Fruit fly (Drosophila melanogaster) whole organism, embryonic: ENCODE data around the gene SdhC.

ENCODE experiments used
- Aef1 ChIP-seq: fragments of 200-800 bp; sonication (Bioruptor generic); IDR thresholded peaks from 3 replicates; pipeline ENCODE4 v1.3.6; 2022; ENCODE audit warnings: missing biosample characterization, missing genetic modification characterization
- Bgb ChIP-seq: fragments of 200-800 bp; sonication (Bioruptor generic); IDR thresholded peaks from 2 replicates; pipeline ENCODE4 v1.3.6; 2022; ENCODE audit warnings: missing biosample characterization, missing genetic modification characterization; ENCODE audit not compliant: partially characterized antibody
- BtbVII ChIP-seq: fragments of 200-800 bp; sonication (Bioruptor generic); optimal IDR thresholded peaks from 3 replicates; lab custom pipeline; 2017; ENCODE audit warnings: missing biosample characterization, mild to moderate bottlenecking, missing genetic modification characterization
- CG12942 ChIP-seq: fragments of 200-800 bp; sonication (Bioruptor generic); optimal IDR thresholded peaks from 3 replicates; lab custom pipeline; 2016; ENCODE audit warnings: missing biosample characterization, missing genetic modification characterization
- CG13123 ChIP-seq: fragments of 200-800 bp; sonication (Bioruptor generic); optimal IDR thresholded peaks from 2 replicates; lab custom pipeline; 2016; ENCODE audit warnings: missing biosample characterization, missing genetic modification characterization
- CG13424 ChIP-seq: fragments of 200-800 bp; sonication (Bioruptor generic); optimal IDR thresholded peaks from 2 replicates; lab custom pipeline; 2019; ENCODE audit warnings: missing biosample characterization, mild to moderate bottlenecking, missing genetic modification characterization, moderate library complexity
- CG13624 ChIP-seq: fragments of 200-800 bp; sonication (Bioruptor generic); optimal IDR thresholded peaks from 2 replicates; lab custom pipeline; 2016; ENCODE audit warnings: missing biosample characterization, missing genetic modification characterization
- CG14965 ChIP-seq: fragments of 200-800 bp; sonication (Bioruptor generic); optimal IDR thresholded peaks from 2 replicates; lab custom pipeline; 2016; ENCODE audit warnings: missing biosample characterization, missing genetic modification characterization, borderline replicate concordance
- CG2202 ChIP-seq: fragments of 200-800 bp; sonication (Bioruptor generic); optimal IDR thresholded peaks from 2 replicates; lab custom pipeline; 2018; ENCODE audit warnings: missing biosample characterization, mild to moderate bottlenecking, missing genetic modification characterization
- CG3163 ChIP-seq: fragments of 200-800 bp; sonication (Bioruptor generic); optimal IDR thresholded peaks from 3 replicates; lab custom pipeline; 2016; ENCODE audit warnings: missing biosample characterization, missing genetic modification characterization
- CG34376 ChIP-seq: fragments of 200-800 bp; sonication (Bioruptor generic); optimal IDR thresholded peaks from 2 replicates; lab custom pipeline; 2018; ENCODE audit warnings: missing biosample characterization, mild to moderate bottlenecking, missing genetic modification characterization
- CG4360 ChIP-seq: fragments of 200-800 bp; sonication (Bioruptor generic); IDR thresholded peaks from 2 replicates; pipeline ENCODE4 v1.3.6; 2022; ENCODE audit warnings: missing biosample characterization, missing genetic modification characterization
- CG4730 ChIP-seq: fragments of 200-800 bp; sonication (Bioruptor generic); IDR thresholded peaks from 2 replicates; pipeline ENCODE4 v1.3.6; 2022; ENCODE audit warnings: missing biosample characterization, missing genetic modification characterization
- CG4854 ChIP-seq: fragments of 200-800 bp; sonication (Bioruptor generic); optimal IDR thresholded peaks from 2 replicates; lab custom pipeline; 2016; ENCODE audit warnings: missing biosample characterization, missing genetic modification characterization, inconsistent platforms
- CG6272 ChIP-seq: fragments of 200-800 bp; sonication (Bioruptor generic); IDR thresholded peaks from 2 replicates; pipeline ENCODE4 v1.3.6; 2022; ENCODE audit warnings: missing biosample characterization, missing genetic modification characterization
- CG7745 ChIP-seq: fragments of 200-800 bp; sonication (Bioruptor generic); optimal IDR thresholded peaks from 2 replicates; lab custom pipeline; 2018; ENCODE audit warnings: missing biosample characterization, mild to moderate bottlenecking, missing genetic modification characterization, moderate library complexity
- CG8924 ChIP-seq: fragments of 200-800 bp; optimal IDR thresholded peaks from 3 replicates; lab custom pipeline; 2019; ENCODE audit warnings: missing biosample characterization, mild to moderate bottlenecking, missing genetic modification characterization, moderate library complexity
- CG9932 ChIP-seq: fragments of 200-800 bp; sonication (Bioruptor generic); IDR thresholded peaks from 2 replicates; pipeline ENCODE4 v1.3.6; 2022; ENCODE audit warnings: missing biosample characterization, missing genetic modification characterization
- Dek ChIP-seq: fragments of 200-800 bp; sonication (Bioruptor generic); optimal IDR thresholded peaks from 3 replicates; lab custom pipeline; 2019; ENCODE audit warnings: missing biosample characterization, mild to moderate bottlenecking, missing genetic modification characterization, moderate library complexity
- Dp ChIP-seq: fragments of 200-800 bp; sonication (Bioruptor generic); optimal IDR thresholded peaks from 2 replicates; lab custom pipeline; 2018; ENCODE audit warnings: missing biosample characterization, mild to moderate bottlenecking, missing genetic modification characterization, moderate library complexity
- Ets65A ChIP-seq: fragments of 200-800 bp; sonication (Bioruptor generic); peaks from one replicate; lab custom pipeline; 2016; ENCODE audit warnings: missing biosample characterization, missing genetic modification characterization
- Ets97D ChIP-seq: fragments of 200-800 bp; sonication (Bioruptor generic); optimal IDR thresholded peaks from 3 replicates; lab custom pipeline; 2016; ENCODE audit warnings: missing biosample characterization, missing genetic modification characterization
- HLHmδ ChIP-seq: fragments of 200-800 bp; sonication (Bioruptor generic); optimal IDR thresholded peaks from 2 replicates; lab custom pipeline; 2018; ENCODE audit warnings: missing biosample characterization, mild to moderate bottlenecking, missing genetic modification characterization, moderate library complexity
- Hand ChIP-seq: fragments of 200-800 bp; sonication (Bioruptor generic); optimal IDR thresholded peaks from 2 replicates; lab custom pipeline; 2017; ENCODE audit warnings: mild to moderate bottlenecking, missing biosample characterization, missing genetic modification reagents, missing genetic modification characterization
- Lpt ChIP-seq: fragments of >200 bp; optimal IDR thresholded peaks from 2 replicates; lab custom pipeline; 2018; ENCODE audit warnings: missing biosample characterization, missing genetic modification characterization
- Oli ChIP-seq: fragments of 200-800 bp; sonication (Bioruptor generic); optimal IDR thresholded peaks from 2 replicates; lab custom pipeline; 2018; ENCODE audit warnings: missing biosample characterization, mild to moderate bottlenecking, missing genetic modification characterization, moderate library complexity
- Ptx1 ChIP-seq: fragments of 200-800 bp; sonication (Bioruptor generic); IDR thresholded peaks from 2 replicates; pipeline ENCODE4 v1.3.6; 2022; ENCODE audit warnings: missing biosample characterization, missing genetic modification characterization
- Stat92E ChIP-seq, 3 experiments: fragments of >200 bp in 2 of 3; fragments of 200-800 bp in 1 of 3; sonication (Bioruptor generic) in 1 of 3; optimal IDR thresholded peaks; 2 replicates each; lab custom pipeline; 2017 to 2019; ENCODE audit warnings: missing biosample characterization in 3 of 3, missing genetic modification characterization in 3 of 3, mild to moderate bottlenecking in 1 of 3, moderate library complexity in 1 of 3
- abd-A ChIP-seq: fragments of 200-800 bp; sonication (Bioruptor generic); optimal IDR thresholded peaks from 3 replicates; lab custom pipeline; 2019; ENCODE audit warnings: missing biosample characterization, mild to moderate bottlenecking, missing genetic modification characterization, moderate library complexity
- bab2 ChIP-seq: fragments of 200-800 bp; sonication (Bioruptor generic); optimal IDR thresholded peaks from 2 replicates; lab custom pipeline; 2016; ENCODE audit warnings: missing biosample characterization, missing genetic modification characterization
- bigmax ChIP-seq: fragments of 200-800 bp; sonication (Bioruptor generic); optimal IDR thresholded peaks from 2 replicates; lab custom pipeline; 2018; ENCODE audit warnings: missing biosample characterization, mild to moderate bottlenecking, missing genetic modification characterization
- cg ChIP-seq: fragments of 200-800 bp; sonication (Bioruptor generic); optimal IDR thresholded peaks from 3 replicates; lab custom pipeline; 2019; ENCODE audit warnings: missing biosample characterization, mild to moderate bottlenecking, missing genetic modification characterization, moderate library complexity
- chif ChIP-seq, 2 experiments: fragments of 200-800 bp; sonication (Bioruptor generic); optimal IDR thresholded peaks; 3 replicates each; lab custom pipeline; 2016; ENCODE audit warnings: missing biosample characterization in 2 of 2, missing genetic modification characterization in 2 of 2
- ci ChIP-seq: fragments of 200-800 bp; sonication (Bioruptor generic); IDR thresholded peaks from 3 replicates; pipeline ENCODE4 v1.3.6; 2022; ENCODE audit warnings: missing biosample characterization, missing genetic modification characterization
- crc ChIP-seq: fragments of 200-800 bp; sonication (Bioruptor generic); optimal IDR thresholded peaks from 2 replicates; lab custom pipeline; 2016; ENCODE audit warnings: missing biosample characterization, missing genetic modification characterization
- dati ChIP-seq: fragments of 200-800 bp; sonication (Bioruptor generic); IDR thresholded peaks from 2 replicates; pipeline ENCODE4 v1.3.6; 2022; ENCODE audit warnings: missing biosample characterization, missing genetic modification characterization
- grn ChIP-seq: fragments of 200-800 bp; sonication (Bioruptor generic); optimal IDR thresholded peaks from 3 replicates; lab custom pipeline; 2017; ENCODE audit warnings: missing biosample characterization, missing genetic modification characterization
- gro ChIP-seq: fragments of 200-800 bp; sonication (Bioruptor generic); optimal IDR thresholded peaks from 2 replicates; lab custom pipeline; 2016; ENCODE audit warnings: missing biosample characterization, missing genetic modification characterization
- kay ChIP-seq: fragments of 200-800 bp; sonication (Bioruptor generic); optimal IDR thresholded peaks from 2 replicates; lab custom pipeline; 2016; ENCODE audit warnings: missing biosample characterization, missing genetic modification characterization
- luna ChIP-seq: fragments of 200-800 bp; sonication (Bioruptor generic); optimal IDR thresholded peaks from 2 replicates; lab custom pipeline; 2016; ENCODE audit warnings: missing biosample characterization, missing genetic modification characterization
- mam ChIP-seq: fragments of 200-800 bp; sonication (Bioruptor generic); optimal IDR thresholded peaks from 3 replicates; lab custom pipeline; 2016; ENCODE audit warnings: missing biosample characterization, missing genetic modification characterization
- pzg ChIP-seq: fragments of 200-800 bp; sonication (Bioruptor generic); optimal IDR thresholded peaks from 3 replicates; lab custom pipeline; 2018; ENCODE audit warnings: missing biosample characterization, mild to moderate bottlenecking, missing genetic modification characterization, moderate library complexity
- salm ChIP-seq: fragments of 200-800 bp; sonication (Bioruptor generic); optimal IDR thresholded peaks from 2 replicates; lab custom pipeline; 2018; ENCODE audit warnings: missing biosample characterization, mild to moderate bottlenecking, missing genetic modification characterization
- scrt ChIP-seq: fragments of 200-800 bp; sonication (Bioruptor generic); optimal IDR thresholded peaks from 2 replicates; lab custom pipeline; 2018; ENCODE audit warnings: missing biosample characterization, mild to moderate bottlenecking, missing genetic modification characterization, moderate library complexity
- sisA ChIP-seq: fragments of 200-800 bp; sonication (Bioruptor generic); IDR thresholded peaks from 2 replicates; pipeline ENCODE4 v1.3.6; 2022; ENCODE audit warnings: missing biosample characterization, missing genetic modification characterization
- stwl ChIP-seq: fragments of 200-800 bp; sonication (Bioruptor generic); optimal IDR thresholded peaks from 3 replicates; lab custom pipeline; 2018; ENCODE audit warnings: missing biosample characterization, mild to moderate bottlenecking, missing genetic modification characterization, moderate library complexity
- wor ChIP-seq: fragments of 200-800 bp; sonication (Bioruptor generic); IDR thresholded peaks from 2 replicates; pipeline ENCODE4 v1.3.6; 2022; ENCODE audit warnings: missing biosample characterization, missing genetic modification characterization
- zen2 ChIP-seq: fragments of 200-800 bp; sonication (Bioruptor generic); IDR thresholded peaks from 3 replicates; pipeline ENCODE4 v1.3.6; 2022; ENCODE audit warnings: missing biosample characterization, missing genetic modification characterization; ENCODE audit not compliant: partially characterized antibody
- zfh1 ChIP-seq: fragments of 200-800 bp; sonication (Bioruptor generic); IDR thresholded peaks from 3 replicates; pipeline ENCODE4 v1.3.6; 2022; ENCODE audit warnings: missing biosample characterization, missing genetic modification characterization

The SdhC gene

DNA sequence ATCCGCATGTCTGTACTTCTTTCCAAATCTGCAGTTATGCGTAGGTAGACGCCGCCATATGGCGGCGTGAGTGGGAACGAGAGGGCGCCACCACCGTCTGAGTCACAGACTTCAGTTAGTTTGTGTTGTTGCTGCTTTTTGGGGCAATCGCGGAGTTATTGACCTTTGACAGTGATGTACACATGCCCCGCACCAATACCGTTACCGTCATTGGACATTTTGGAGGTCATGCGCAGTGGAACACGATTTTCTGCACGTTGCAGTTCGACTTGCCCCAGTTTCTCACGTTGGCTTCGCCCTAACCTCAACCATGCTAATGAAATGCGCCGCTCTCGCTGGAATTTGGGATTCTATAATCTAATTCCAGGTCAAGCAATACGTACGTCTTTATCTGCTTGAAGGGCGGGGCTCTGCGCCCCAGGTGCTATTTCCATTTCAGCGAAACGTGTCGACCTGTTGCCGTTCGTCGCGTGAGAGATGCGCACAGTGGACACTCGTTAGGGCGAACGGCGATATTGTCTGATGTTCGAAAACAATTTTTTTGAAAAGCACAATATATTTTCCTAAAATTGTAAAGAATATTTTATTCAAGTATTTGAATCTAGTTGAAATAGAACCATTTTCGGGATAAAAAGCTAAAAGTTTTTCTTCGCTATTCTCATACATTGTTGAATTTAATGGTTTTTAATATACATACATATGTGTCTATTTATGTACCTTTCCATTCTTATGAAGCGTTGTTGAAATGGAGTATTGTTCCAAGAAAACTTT, 1.8 kb upstream of the SdhC start (continued):
- TF ChIP-seq chif (GFP tag; optimal IDR thresholded peaks at IDR 0.05; lab: Kevin White, UChicago): peak; percentile 55 to 66
- TF ChIP-seq zen2: no peak
- TF ChIP-seq stwl: no peak
- TF ChIP-seq scrt (GFP tag; lab: Kevin White, UChicago): peak; percentile 99
- peak; percentile 30 for TF ChIP-seq Ets97D (GFP tag; lab: Kevin White, UChicago)
- peak; percentile 20 for TF ChIP-seq pzg (GFP tag; lab: Kevin White, UChicago)
- TF ChIP-seq Lpt: no peak
- TF ChIP-seq zfh1: peak; percentile 82
- TF ChIP-seq HLHmδ (GFP tag; lab: Kevin White, UChicago): no peak
- peak; percentile 67 for TF ChIP-seq CG4854 (GFP tag; lab: Kevin White, UChicago)
- no peak for TF ChIP-seq Hand (GFP tag; lab: Kevin White, UChicago)
- TF ChIP-seq gro (GFP tag; lab: Kevin White, UChicago): peak; percentile 70
- TF ChIP-seq CG2202: no peak
- peak; percentile 82 for TF ChIP-seq abd-A (tag; lab: Kevin White, UChicago)
- peak; percentile 81 for TF ChIP-seq sisA (GFP tag; lab: Robert Waterston, UW)
- peak; percentile 79 for TF ChIP-seq CG13624 (GFP tag; lab: Kevin White, UChicago)
- peak; percentile 61 for TF ChIP-seq CG12942 (GFP tag; lab: Kevin White, UChicago)
- TF ChIP-seq dati (GFP tag; lab: Robert Waterston, UW): no peak
- TF ChIP-seq CG4730 (GFP tag; lab: Robert Waterston, UW): peak; percentile 56; the same call in 1 of the 2 replicates
- peak; percentile 54; the same call in 1 of the 2 replicates for TF ChIP-seq CG6272
- peak; percentile 87 for TF ChIP-seq mam
- peak; percentile 81 for TF ChIP-seq Ptx1
- no peak for TF ChIP-seq CG7745 (tag; lab: Kevin White, UChicago)
- no peak for TF ChIP-seq Dp (GFP tag; lab: Kevin White, UChicago)
- peak; percentile 46 for TF ChIP-seq CG8924 (tag; lab: Kevin White, UChicago)
- TF ChIP-seq wor (GFP tag; lab: Robert Waterston, UW): peak; percentile 30; the same call in 1 of the 2 replicates
- peak; percentile 23 for TF ChIP-seq cg
- TF ChIP-seq CG34376 (GFP tag; lab: Kevin White, UChicago): peak; percentile 76
- TF ChIP-seq bigmax (GFP tag; lab: Kevin White, UChicago): peak; percentile 99
- TF ChIP-seq CG13123: no peak
- peak; percentile 66; the same call in 2 of the 3 replicates for TF ChIP-seq Aef1 (GFP tag; lab: Robert Waterston, UW)
- peak; percentile 63 for TF ChIP-seq CG13424 (tag; lab: Kevin White, UChicago)
- no peak for TF ChIP-seq Bgb (GFP tag; lab: Robert Waterston, UW)
- peak; percentile 34 for TF ChIP-seq CG3163 (GFP tag; lab: Kevin White, UChicago)
- peak; percentile 64 for TF ChIP-seq Dek (tag; lab: Kevin White, UChicago)
- TF ChIP-seq CG4360 (GFP tag; lab: Robert Waterston, UW): peak; percentile 73
- TF ChIP-seq kay (GFP tag; lab: Kevin White, UChicago): peak; percentile 84
- TF ChIP-seq BtbVII (GFP tag; lab: Kevin White, UChicago): peak; percentile 25
- TF ChIP-seq Ets65A: peak; percentile 98
- peak; percentile 87 for TF ChIP-seq CG9932
- peak; percentile 41 for TF ChIP-seq crc (GFP tag; lab: Kevin White, UChicago)
- peak; percentile 42 for TF ChIP-seq luna (GFP tag; lab: Kevin White, UChicago)
- no peak for TF ChIP-seq CG14965 (GFP tag; lab: Kevin White, UChicago)
- no peak for TF ChIP-seq Stat92E (GFP tag; optimal IDR thresholded peaks at IDR 0.05; lab: Kevin White, UChicago)
- TF ChIP-seq ci (GFP tag; lab: Robert Waterston, UW): peak; percentile 65
- TF ChIP-seq bab2 (GFP tag; lab: Kevin White, UChicago): peak; percentile 68
- TF ChIP-seq salm (tag; lab: Kevin White, UChicago): no peak
- no peak for TF ChIP-seq grn (GFP tag; lab: Kevin White, UChicago)
- TF ChIP-seq Oli (tag; lab: Kevin White, UChicago): peak; percentile 58
